Worm (Caenorhabditis elegans): ENCODE data around the gene rps-3.
A peak's percentile ranks its signal among the peaks of the same experiment; 100 is the strongest.

- TF ChIP-seq F26F4.8 (GFP tag; conservative IDR thresholded peaks at IDR 0.05) (no peak), ceh-82 (tag; optimal IDR thresholded peaks at IDR 0.05) (no peak), egl-27 (tag; optimal IDR thresholded peaks at IDR 0.05) (no peak), dve-1 (tag; optimal IDR thresholded peaks at IDR 0.05; ENCODE audit: insufficient read depth) (peak; percentile 82), lin-13 (GFP tag; optimal IDR thresholded peaks at IDR 0.05) (no peak), mep-1 (tag; optimal IDR thresholded peaks at IDR 0.05) (peak; percentile 20), ceh-62 (tag; optimal IDR thresholded peaks at IDR 0.05) (no peak), fos-1 (tag; optimal IDR thresholded peaks at IDR 0.05) (no peak), pha-4 (GFP tag; IDR thresholded peaks at IDR 0.05) (no peak), pha-4 (tag; optimal IDR thresholded peaks at IDR 0.05) (no peak), zip-11 (GFP tag; IDR thresholded peaks at IDR 0.05) (no peak), dpl-1 (GFP tag; optimal IDR thresholded peaks at IDR 0.05) (no peak)
Measured at ce11 chrIII:6168497-6169227, 37.9 kb upstream of the rps-3 start, which contains the start of gene efk-1.
